Fruit fly (Drosophila melanogaster): ENCODE measurements around the gene CG2698.

- no peak for TF ChIP-seq CG8478 (optimal IDR thresholded peaks at IDR 0.05)
- no peak for TF ChIP-seq CTCF (optimal IDR thresholded peaks at IDR 0.05)
Observed at dm6 chr3R:8009080-8009620, 7.8 kb downstream of the CG2698 start, which contains the start of the genes CG11052 and CG3223.

All from S2 (cell line).